Fruit fly (Drosophila melanogaster) whole organism, embryonic: Measurements from ENCODE around the gene Gem2.
A peak's percentile ranks its signal among the peaks of the same experiment; 100 is the strongest.

Source experiments
- ATbp ChIP-seq: fragments of 200-800 bp; sonication (Bioruptor generic); optimal IDR thresholded peaks from 2 replicates; lab custom pipeline; 2017; ENCODE audit warnings: missing biosample characterization, mild to moderate bottlenecking, missing genetic modification characterization, missing genetic modification reagents
- CG11093 ChIP-seq: fragments of 200-800 bp; sonication (Bioruptor generic); IDR thresholded peaks from 3 replicates; pipeline ENCODE4 v1.3.6; 2022; ENCODE audit warnings: missing biosample characterization, missing genetic modification characterization
- CG11696 ChIP-seq: fragments of 200-800 bp; sonication (Bioruptor generic); IDR thresholded peaks from 2 replicates; pipeline ENCODE4 v1.3.6; 2022; ENCODE audit warnings: missing biosample characterization, missing genetic modification characterization
- CG12769 ChIP-seq: fragments of 200-800 bp; sonication (Bioruptor generic); optimal IDR thresholded peaks from 2 replicates; lab custom pipeline; 2019; ENCODE audit warnings: missing biosample characterization, mild to moderate bottlenecking, missing genetic modification characterization, moderate library complexity
- CG1602 ChIP-seq: fragments of 200-800 bp; sonication (Bioruptor generic); optimal IDR thresholded peaks from 3 replicates; lab custom pipeline; 2016; ENCODE audit warnings: missing biosample characterization, missing genetic modification characterization
- CG17359 ChIP-seq: fragments of 200-800 bp; sonication (Bioruptor generic); optimal IDR thresholded peaks from 3 replicates; lab custom pipeline; 2018; ENCODE audit warnings: missing biosample characterization, mild to moderate bottlenecking, missing genetic modification characterization, moderate library complexity
- CG1792 ChIP-seq: fragments of 200-800 bp; sonication (Bioruptor generic); optimal IDR thresholded peaks from 2 replicates; lab custom pipeline; 2016; ENCODE audit warnings: missing biosample characterization, missing genetic modification characterization
- CG30431 ChIP-seq: fragments of 200-800 bp; sonication (Bioruptor generic); optimal IDR thresholded peaks from 2 replicates; lab custom pipeline; 2017; ENCODE audit warnings: missing biosample characterization, missing genetic modification characterization
- CG3065 ChIP-seq: fragments of 200-800 bp; sonication (Bioruptor generic); optimal IDR thresholded peaks from 2 replicates; lab custom pipeline; 2016; ENCODE audit warnings: missing biosample characterization, missing genetic modification characterization
- CG31388 ChIP-seq: fragments of 200-800 bp; sonication (Bioruptor generic); optimal IDR thresholded peaks from 2 replicates; lab custom pipeline; 2016; ENCODE audit warnings: missing biosample characterization, missing genetic modification characterization
- CG42726 ChIP-seq: fragments of 200-800 bp; sonication (Bioruptor generic); IDR thresholded peaks from 2 replicates; pipeline ENCODE4 v1.3.6; 2022; ENCODE audit warnings: missing biosample characterization, missing genetic modification characterization; ENCODE audit not compliant: partially characterized antibody
- CG4820 ChIP-seq: fragments of 200-800 bp; sonication (Bioruptor generic); optimal IDR thresholded peaks from 3 replicates; lab custom pipeline; 2016; ENCODE audit warnings: missing biosample characterization, missing genetic modification characterization
- CG4854 ChIP-seq: fragments of 200-800 bp; sonication (Bioruptor generic); optimal IDR thresholded peaks from 2 replicates; lab custom pipeline; 2016; ENCODE audit warnings: missing biosample characterization, missing genetic modification characterization, inconsistent platforms
- CG6854 ChIP-seq: fragments of 200-800 bp; sonication (Bioruptor generic); optimal IDR thresholded peaks from 3 replicates; lab custom pipeline; 2017; ENCODE audit warnings: missing biosample characterization, mild to moderate bottlenecking, missing genetic modification characterization
- CG7786 ChIP-seq: fragments of 200-800 bp; sonication (Bioruptor generic); optimal IDR thresholded peaks from 2 replicates; lab custom pipeline; 2016; ENCODE audit warnings: missing biosample characterization, missing genetic modification characterization
- CG7928 ChIP-seq: fragments of 200-800 bp; sonication (Bioruptor generic); optimal IDR thresholded peaks from 2 replicates; lab custom pipeline; 2017; ENCODE audit warnings: missing biosample characterization, mild to moderate bottlenecking, missing genetic modification characterization
- CG8290 ChIP-seq, 3 experiments: fragments of 200-800 bp; sonication (Bioruptor generic); optimal IDR thresholded peaks; 2 replicates each; lab custom pipeline; 2016 to 2019; ENCODE audit warnings: missing biosample characterization in 3 of 3, missing genetic modification characterization in 3 of 3, mild to moderate bottlenecking in 2 of 3, moderate library complexity in 1 of 3
- CG9932 ChIP-seq: fragments of 200-800 bp; sonication (Bioruptor generic); IDR thresholded peaks from 2 replicates; pipeline ENCODE4 v1.3.6; 2022; ENCODE audit warnings: missing biosample characterization, missing genetic modification characterization
- Camta ChIP-seq: fragments of 200-800 bp; sonication (Bioruptor generic); optimal IDR thresholded peaks from 2 replicates; lab custom pipeline; 2016; ENCODE audit warnings: missing biosample characterization, missing genetic modification characterization
- E2f1 ChIP-seq: fragments of 200-800 bp; sonication (Bioruptor generic); IDR thresholded peaks from 2 replicates; pipeline ENCODE4 v1.3.6; 2022; ENCODE audit warnings: missing biosample characterization, missing genetic modification characterization
- Fer1 ChIP-seq: fragments of 200-800 bp; sonication (Bioruptor generic); optimal IDR thresholded peaks from 2 replicates; lab custom pipeline; 2017; ENCODE audit warnings: missing biosample characterization, mild to moderate bottlenecking, missing genetic modification characterization
- HmgZ ChIP-seq: fragments of 200-800 bp; sonication (Bioruptor generic); optimal IDR thresholded peaks from 2 replicates; lab custom pipeline; 2018; ENCODE audit warnings: missing biosample characterization, mild to moderate bottlenecking, missing genetic modification characterization
- Hr39 ChIP-seq: fragments of >200 bp; optimal IDR thresholded peaks from 2 replicates; lab custom pipeline; 2017
- Lim3 ChIP-seq: fragments of 200-800 bp; sonication (Bioruptor generic); IDR thresholded peaks from 2 replicates; pipeline ENCODE4 v1.3.6; 2022; ENCODE audit warnings: missing biosample characterization, missing genetic modification characterization
- NFAT ChIP-seq: fragments of 200-800 bp; sonication (Bioruptor generic); IDR thresholded peaks from 2 replicates; pipeline ENCODE4 v1.3.6; 2022; ENCODE audit warnings: missing biosample characterization, missing genetic modification characterization
- NfI ChIP-seq: fragments of 200-800 bp; sonication (Bioruptor generic); optimal IDR thresholded peaks from 3 replicates; lab custom pipeline; 2018; ENCODE audit warnings: missing biosample characterization, mild to moderate bottlenecking, missing genetic modification characterization, moderate library complexity
- Optix ChIP-seq: fragments of 200-800 bp; sonication (Bioruptor generic); IDR thresholded peaks from 3 replicates; pipeline ENCODE4 v1.3.6; 2022; ENCODE audit warnings: missing biosample characterization, missing genetic modification characterization
- Rx ChIP-seq: fragments of 200-800 bp; sonication (Bioruptor generic); IDR thresholded peaks from 2 replicates; pipeline ENCODE4 v1.3.6; 2022; ENCODE audit warnings: missing biosample characterization, missing genetic modification characterization
- ase ChIP-seq: fragments of 200-800 bp; sonication (Bioruptor generic); IDR thresholded peaks from 3 replicates; pipeline ENCODE4 v1.3.6; 2022; ENCODE audit warnings: missing biosample characterization, missing genetic modification characterization
- btn ChIP-seq: fragments of 200-800 bp; sonication (Bioruptor generic); optimal IDR thresholded peaks from 2 replicates; lab custom pipeline; 2016; ENCODE audit warnings: missing biosample characterization, missing genetic modification characterization
- chif ChIP-seq, 2 experiments: fragments of 200-800 bp; sonication (Bioruptor generic); optimal IDR thresholded peaks; 3 replicates each; lab custom pipeline; 2016; ENCODE audit warnings: missing biosample characterization in 2 of 2, missing genetic modification characterization in 2 of 2
- chm ChIP-seq: fragments of 200-800 bp; sonication (Bioruptor generic); IDR thresholded peaks from 2 replicates; pipeline ENCODE4 v1.3.6; 2022; ENCODE audit warnings: missing biosample characterization, missing genetic modification characterization
- ewg ChIP-seq: fragments of 200-800 bp; sonication (Bioruptor generic); optimal IDR thresholded peaks from 3 replicates; lab custom pipeline; 2017; ENCODE audit warnings: mild to moderate bottlenecking, missing biosample characterization, missing genetic modification reagents, missing genetic modification characterization
- eyg ChIP-seq: fragments of 200-800 bp; sonication (Bioruptor generic); optimal IDR thresholded peaks from 3 replicates; lab custom pipeline; 2016; ENCODE audit warnings: missing biosample characterization, missing genetic modification characterization
- grau ChIP-seq: fragments of 200-800 bp; optimal IDR thresholded peaks from 3 replicates; lab custom pipeline; 2019; ENCODE audit warnings: missing biosample characterization, mild to moderate bottlenecking, missing genetic modification characterization, moderate library complexity
- hbn ChIP-seq: fragments of 200-800 bp; sonication (Bioruptor generic); IDR thresholded peaks from 2 replicates; pipeline ENCODE4 v1.3.6; 2022; ENCODE audit warnings: missing biosample characterization, missing genetic modification characterization; ENCODE audit not compliant: partially characterized antibody
- insv ChIP-seq, 2 experiments: fragments of 200-800 bp; sonication (Bioruptor generic); optimal IDR thresholded peaks; 3 replicates each; lab custom pipeline; 2016 to 2018; ENCODE audit warnings: missing biosample characterization in 2 of 2, missing genetic modification characterization in 2 of 2
- ken ChIP-seq: fragments of 200-800 bp; sonication (Bioruptor generic); IDR thresholded peaks from 3 replicates; pipeline ENCODE4 v1.3.6; 2022; ENCODE audit warnings: missing biosample characterization, missing genetic modification characterization
- mirr ChIP-seq: fragments of 200-800 bp; sonication (Bioruptor generic); optimal IDR thresholded peaks from 3 replicates; lab custom pipeline; 2018; ENCODE audit warnings: missing biosample characterization, mild to moderate bottlenecking, missing genetic modification characterization
- nerfin-1 ChIP-seq: fragments of 200-800 bp; sonication (Bioruptor generic); optimal IDR thresholded peaks from 3 replicates; lab custom pipeline; 2019; ENCODE audit warnings: missing biosample characterization, mild to moderate bottlenecking, missing genetic modification characterization, moderate library complexity
- odd ChIP-seq: fragments of 200-800 bp; sonication (Bioruptor generic); optimal IDR thresholded peaks from 2 replicates; lab custom pipeline; 2017; ENCODE audit warnings: missing biosample characterization, mild to moderate bottlenecking, missing genetic modification characterization
- sd ChIP-seq: fragments of 200-800 bp; sonication (Bioruptor generic); optimal IDR thresholded peaks from 3 replicates; lab custom pipeline; 2018; ENCODE audit warnings: missing biosample characterization, mild to moderate bottlenecking, missing genetic modification characterization, moderate library complexity
- so ChIP-seq: fragments of 200-800 bp; sonication (Bioruptor generic); IDR thresholded peaks from 3 replicates; pipeline ENCODE4 v1.3.6; 2022; ENCODE audit warnings: missing biosample characterization, missing genetic modification characterization
- ssp ChIP-seq: fragments of 200-800 bp; sonication (Bioruptor generic); IDR thresholded peaks from 2 replicates; pipeline ENCODE4 v1.3.6; 2022; ENCODE audit warnings: missing biosample characterization, missing genetic modification characterization
- sug ChIP-seq: fragments of 200-800 bp; optimal IDR thresholded peaks from 2 replicates; lab custom pipeline; 2019; ENCODE audit warnings: missing biosample characterization, mild to moderate bottlenecking, missing genetic modification characterization, moderate library complexity
- trh ChIP-seq: fragments of 200-800 bp; sonication (Bioruptor generic); optimal IDR thresholded peaks from 2 replicates; lab custom pipeline; 2016; ENCODE audit warnings: missing biosample characterization, missing genetic modification characterization
- ttk ChIP-seq: fragments of 200-800 bp; sonication (Bioruptor generic); IDR thresholded peaks from 2 replicates; pipeline ENCODE4 v2.1.2; 2022; ENCODE audit warnings: missing biosample characterization, missing genetic modification characterization
- unc-4 ChIP-seq: fragments of 200-800 bp; sonication (Bioruptor generic); IDR thresholded peaks from 2 replicates; pipeline ENCODE4 v1.3.6; 2022; ENCODE audit warnings: missing biosample characterization, missing genetic modification characterization; ENCODE audit not compliant: partially characterized antibody
- yki ChIP-seq: fragments of >200 bp; optimal IDR thresholded peaks from 3 replicates; lab custom pipeline; 2018
- zen2 ChIP-seq: fragments of 200-800 bp; sonication (Bioruptor generic); IDR thresholded peaks from 3 replicates; pipeline ENCODE4 v1.3.6; 2022; ENCODE audit warnings: missing biosample characterization, missing genetic modification characterization; ENCODE audit not compliant: partially characterized antibody

Gem2 gene

DNA sequence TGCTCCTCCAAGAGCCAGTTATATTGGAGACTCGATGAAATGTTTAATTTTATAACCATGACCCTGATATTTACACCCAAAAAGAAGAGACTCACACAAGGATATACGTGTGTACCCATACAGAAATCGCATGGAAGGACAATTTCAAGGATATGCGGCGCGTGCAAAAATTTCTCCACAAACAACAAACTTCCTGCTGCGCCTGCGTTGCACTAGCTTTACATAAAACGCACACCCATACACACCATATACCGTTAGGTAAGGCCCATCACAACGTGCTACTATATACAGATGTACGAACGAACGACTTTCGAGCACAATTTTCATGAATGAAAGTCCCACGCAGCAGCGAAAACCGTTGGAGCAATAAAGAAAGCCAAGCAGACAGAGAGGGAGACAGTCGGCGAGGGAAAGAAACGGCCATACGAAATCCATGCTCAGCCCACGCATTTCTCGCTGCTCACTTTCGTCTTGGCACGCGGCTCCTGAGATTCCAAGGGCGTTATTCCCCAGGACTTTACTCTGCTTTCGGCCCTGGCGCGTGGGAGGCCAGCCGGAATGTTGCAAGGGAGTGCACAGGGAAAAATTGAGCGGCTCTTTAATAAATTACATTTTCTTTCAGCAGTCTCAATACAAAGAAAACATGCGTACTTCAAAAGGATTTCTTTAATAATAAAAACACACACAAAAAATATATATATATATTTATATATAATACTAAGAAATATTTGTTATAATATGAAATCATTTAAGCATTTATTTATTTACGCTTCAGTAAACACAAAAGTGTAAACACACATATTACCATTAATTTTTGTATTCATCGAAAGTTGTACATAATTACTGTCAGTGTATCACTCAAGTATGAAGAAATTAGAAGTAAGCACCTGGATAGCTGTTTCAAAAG lies 12.5 kb downstream of the Gem2 start (continued):
- peak; percentile 62 for TF ChIP-seq grau
- TF ChIP-seq Fer1 (GFP tag; lab: Kevin White, UChicago): peak; percentile 54
- no peak for TF ChIP-seq zen2 (GFP tag; lab: Robert Waterston, UW)
- TF ChIP-seq Camta (GFP tag; lab: Kevin White, UChicago): no peak
- no peak for TF ChIP-seq NfI
- no peak for TF ChIP-seq mirr (GFP tag; lab: Kevin White, UChicago)
- no peak for TF ChIP-seq Optix (GFP tag; lab: Robert Waterston, UW)
- no peak for TF ChIP-seq so (GFP tag; lab: Robert Waterston, UW)
- TF ChIP-seq CG4820 (GFP tag; lab: Kevin White, UChicago): no peak
- no peak; the same call in 1 of the 2 replicates for TF ChIP-seq CG9932 (GFP tag; lab: Robert Waterston, UW)
- TF ChIP-seq CG3065 (GFP tag; lab: Kevin White, UChicago): no peak
- TF ChIP-seq CG17359 (tag; lab: Kevin White, UChicago): peak; percentile 31
- TF ChIP-seq ssp: no peak
- TF ChIP-seq ttk: no peak
- TF ChIP-seq CG8290 (GFP tag; optimal IDR thresholded peaks at IDR 0.05; lab: Kevin White, UChicago): no peak
- no peak for TF ChIP-seq CG8290 (tag; optimal IDR thresholded peaks at IDR 0.05; lab: Kevin White, UChicago)
- TF ChIP-seq NFAT (GFP tag; lab: Robert Waterston, UW): no peak
- TF ChIP-seq ATbp (GFP tag; lab: Kevin White, UChicago): no peak
- no peak for TF ChIP-seq ken (GFP tag; lab: Robert Waterston, UW)
- peak; percentile 76 for TF ChIP-seq ewg
- TF ChIP-seq CG4854: no peak
- TF ChIP-seq Lim3: no peak
- TF ChIP-seq CG12769 (tag; lab: Kevin White, UChicago): no peak
- no peak for TF ChIP-seq CG11696 (GFP tag; lab: Robert Waterston, UW)
- no peak for TF ChIP-seq insv (GFP tag; optimal IDR thresholded peaks at IDR 0.05; lab: Kevin White, UChicago)
- TF ChIP-seq nerfin-1: no peak
- TF ChIP-seq trh (GFP tag; lab: Kevin White, UChicago): no peak
- TF ChIP-seq sd: no peak
- TF ChIP-seq ase (GFP tag; lab: Robert Waterston, UW): 0 out of 3 replicates have a peak, but pooled peaks have one; percentile 18
- no peak for TF ChIP-seq CG30431 (GFP tag; lab: Kevin White, UChicago)
- TF ChIP-seq Rx (GFP tag; lab: Robert Waterston, UW): no peak
- no peak for TF ChIP-seq unc-4
- TF ChIP-seq CG7786: no peak
- no peak for TF ChIP-seq Hr39 (lab: Kevin White, UChicago)
- TF ChIP-seq E2f1 (GFP tag; lab: Robert Waterston, UW): no peak
- TF ChIP-seq odd (GFP tag; lab: Kevin White, UChicago): no peak
- no peak for TF ChIP-seq btn
- TF ChIP-seq HmgZ (tag; lab: Kevin White, UChicago): no peak
- TF ChIP-seq sug (tag; lab: Kevin White, UChicago): no peak
- TF ChIP-seq CG11093: no peak
- no peak for TF ChIP-seq chif (GFP tag; optimal IDR thresholded peaks at IDR 0.05; lab: Kevin White, UChicago)
- no peak for TF ChIP-seq eyg (GFP tag; lab: Kevin White, UChicago)
- TF ChIP-seq CG7928: no peak
- TF ChIP-seq CG42726 (GFP tag; lab: Robert Waterston, UW): no peak
- no peak for TF ChIP-seq CG31388 (GFP tag; lab: Kevin White, UChicago)
- TF ChIP-seq CG6854: no peak
- no peak for TF ChIP-seq CG1602 (GFP tag; lab: Kevin White, UChicago)
- TF ChIP-seq chm (GFP tag; lab: Robert Waterston, UW): no peak
- TF ChIP-seq yki: no peak
- TF ChIP-seq CG1792 (GFP tag; lab: Kevin White, UChicago): no peak
- TF ChIP-seq hbn: no peak
